Worm (Caenorhabditis elegans) whole organism, late embryonic: ENCODE results near the gene ttr-42.

Experiments
- ceh-2 ChIP-seq: sonication (generic microtip); optimal IDR thresholded peaks from 2 replicates; lab custom pipeline; 2016; ENCODE audit warnings: missing genotype, missing genetic modification characterization, missing compliant biosample characterization
- ceh-34 ChIP-seq: sonication (generic microtip); optimal IDR thresholded peaks from 2 replicates; lab custom pipeline; 2016; ENCODE audit warnings: mild to moderate bottlenecking, missing genetic modification characterization, missing compliant biosample characterization
- dmd-4 ChIP-seq: sonication (generic microtip); optimal IDR thresholded peaks from 2 replicates; lab custom pipeline; 2016; ENCODE audit warnings: borderline replicate concordance, missing genetic modification characterization, missing compliant biosample characterization
- ets-4 ChIP-seq: sonication (generic microtip); optimal IDR thresholded peaks from 2 replicates; lab custom pipeline; 2016; ENCODE audit warnings: missing genetic modification characterization, missing compliant biosample characterization
- fkh-10 ChIP-seq: fragments of 150-350 bp; optimal IDR thresholded peaks from 2 replicates; lab custom pipeline; 2014; ENCODE audit warnings: missing biosample characterization, missing genetic modification reagents, missing genetic modification characterization
- nhr-232 ChIP-seq: sonication (generic microtip); optimal IDR thresholded peaks from 2 replicates; lab custom pipeline; 2016; ENCODE audit warnings: missing genetic modification characterization, missing compliant biosample characterization

DNA sequence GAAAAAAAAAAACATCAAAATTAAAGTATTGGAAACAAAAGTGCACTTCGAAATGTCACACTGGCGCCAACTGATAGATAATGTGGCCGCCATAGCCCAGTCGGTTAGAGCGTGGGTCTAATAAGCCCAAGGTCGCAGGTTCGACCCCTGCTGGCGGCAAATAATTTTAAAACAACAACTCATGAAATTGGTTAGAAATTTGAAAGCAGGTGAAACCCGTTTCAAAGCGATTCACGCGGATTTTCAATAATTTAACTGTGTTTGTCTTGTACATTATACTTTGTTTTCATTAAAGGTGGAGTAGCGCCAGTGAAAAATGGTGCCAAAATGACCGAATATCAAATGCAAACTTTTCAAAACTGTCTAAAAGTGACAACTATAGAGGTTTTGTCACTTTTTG lies 46.3 kb upstream of the ttr-42 start:
- TF ChIP-seq nhr-232 (no peak), ets-4 (no peak), fkh-10 (GFP tag; lab: Kevin White, UChicago) (no peak), ceh-2 (tag; lab: Kevin White, UChicago) (no peak), dmd-4 (tag; lab: Kevin White, UChicago) (no peak), ceh-34 (tag; lab: Kevin White, UChicago) (no peak)
